Worm (Caenorhabditis elegans) whole organism, mixed stage, embryonic: ENCODE measurements around the gene aipl-1.
A peak's percentile ranks its signal among the peaks of the same experiment; 100 is the strongest.

ENCODE experiments used
- M03D4.4 ChIP-seq: sonication (generic microtip); optimal IDR thresholded peaks from 2 replicates; lab custom pipeline; 2017; ENCODE audit warnings: mild to moderate bottlenecking, missing genetic modification characterization, missing compliant biosample characterization
- bed-3 ChIP-seq: fragments of 200-800 bp; sonication (Bioruptor generic); optimal IDR thresholded peaks from 3 replicates; lab custom pipeline; 2018; ENCODE audit warnings: mild to moderate bottlenecking, missing genetic modification characterization, moderate library complexity, missing compliant biosample characterization
- blmp-1 ChIP-seq: fragments of 150-350 bp; optimal IDR thresholded peaks from 2 replicates; lab custom pipeline; 2014; ENCODE audit warnings: missing biosample characterization, missing genetic modification characterization
- ceh-39 ChIP-seq: fragments of 150-350 bp; optimal IDR thresholded peaks from 2 replicates; lab custom pipeline; 2014; ENCODE audit warnings: missing biosample characterization, missing genetic modification characterization
- ceh-43 ChIP-seq: fragments of 200-800 bp; sonication (Bioruptor generic); optimal IDR thresholded peaks from 2 replicates; lab custom pipeline; 2018; ENCODE audit warnings: mild to moderate bottlenecking, missing genetic modification characterization, moderate library complexity, missing compliant biosample characterization
- ceh-83 ChIP-seq: fragments of 200-800 bp; sonication (Bioruptor generic); optimal IDR thresholded peaks from 2 replicates; lab custom pipeline; 2018; ENCODE audit warnings: mild to moderate bottlenecking, missing genetic modification characterization, missing compliant biosample characterization
- ces-1 ChIP-seq: fragments of 150-350 bp; optimal IDR thresholded peaks from 2 replicates; lab custom pipeline; 2014; ENCODE audit warnings: missing biosample characterization, missing genetic modification reagents, missing genetic modification characterization
- cnd-1 ChIP-seq: fragments of 200-800 bp; sonication (Bioruptor generic); optimal IDR thresholded peaks from 2 replicates; lab custom pipeline; 2018; ENCODE audit warnings: mild to moderate bottlenecking, missing genetic modification characterization, missing compliant biosample characterization
- drap-1 ChIP-seq: fragments of 200-800 bp; sonication (Bioruptor generic); optimal IDR thresholded peaks from 3 replicates; lab custom pipeline; 2018; ENCODE audit warnings: mild to moderate bottlenecking, missing genetic modification characterization, missing compliant biosample characterization
- elt-1 ChIP-seq: sonication (generic microtip); optimal IDR thresholded peaks from 2 replicates; lab custom pipeline; 2017; ENCODE audit warnings: missing genetic modification characterization, mild to moderate bottlenecking, missing compliant biosample characterization, antibody characterized with exemption, moderate library complexity, borderline replicate concordance; ENCODE audit not compliant: insufficient read depth
- elt-3 ChIP-seq: fragments of 150-350 bp; optimal IDR thresholded peaks from 2 replicates; lab custom pipeline; 2014; ENCODE audit warnings: missing biosample characterization, missing genetic modification characterization
- flh-1 ChIP-seq: fragments of 200-800 bp; sonication (Bioruptor generic); optimal IDR thresholded peaks from 2 replicates; lab custom pipeline; 2018; ENCODE audit warnings: mild to moderate bottlenecking, missing genetic modification characterization, moderate library complexity, missing compliant biosample characterization
- ham-2 ChIP-seq: fragments of 200-800 bp; sonication (Bioruptor generic); optimal IDR thresholded peaks from 2 replicates; lab custom pipeline; 2018; ENCODE audit warnings: mild to moderate bottlenecking, missing genetic modification characterization, missing compliant biosample characterization
- hlh-1 ChIP-seq: fragments of 150-350 bp; optimal IDR thresholded peaks from 2 replicates; lab custom pipeline; 2014; ENCODE audit warnings: missing biosample characterization, missing genetic modification reagents, missing genetic modification characterization
- lin-13 ChIP-seq: fragments of 150-350 bp; optimal IDR thresholded peaks from 2 replicates; lab custom pipeline; 2014; ENCODE audit warnings: missing biosample characterization, missing genetic modification characterization
- lin-32 ChIP-seq: fragments of 200-800 bp; sonication (Bioruptor generic); optimal IDR thresholded peaks from 2 replicates; lab custom pipeline; 2018; ENCODE audit warnings: mild to moderate bottlenecking, missing genetic modification characterization, missing compliant biosample characterization
- lsy-2 ChIP-seq: fragments of 150-350 bp; optimal IDR thresholded peaks from 2 replicates; lab custom pipeline; 2014; ENCODE audit warnings: missing biosample characterization, missing genetic modification characterization
- mab-5 ChIP-seq: fragments of 150-350 bp; optimal IDR thresholded peaks from 2 replicates; lab custom pipeline; 2014; ENCODE audit warnings: missing biosample characterization, missing genetic modification characterization
- mep-1 ChIP-seq: fragments of 150-350 bp; optimal IDR thresholded peaks from 2 replicates; lab custom pipeline; 2017; ENCODE audit warnings: missing biosample characterization, missing genetic modification reagents, missing genetic modification characterization, inconsistent platforms
- mls-2 ChIP-seq: sonication (generic microtip); optimal IDR thresholded peaks from 2 replicates; lab custom pipeline; 2016; ENCODE audit warnings: mild to moderate bottlenecking, missing genetic modification characterization, moderate library complexity, missing compliant biosample characterization
- nhr-12 ChIP-seq: fragments of 150-350 bp; optimal IDR thresholded peaks from 2 replicates; lab custom pipeline; 2014; ENCODE audit warnings: missing biosample characterization, missing genetic modification characterization
- nhr-2 ChIP-seq: fragments of 150-350 bp; optimal IDR thresholded peaks from 2 replicates; lab custom pipeline; 2014; ENCODE audit warnings: missing biosample characterization, missing genetic modification characterization
- nhr-237 ChIP-seq: fragments of 150-350 bp; optimal IDR thresholded peaks from 2 replicates; lab custom pipeline; 2014; ENCODE audit warnings: missing biosample characterization, missing genetic modification characterization
- nhr-28 ChIP-seq: fragments of 150-350 bp; optimal IDR thresholded peaks from 2 replicates; lab custom pipeline; 2014; ENCODE audit warnings: missing biosample characterization, missing genetic modification characterization
- nhr-76 ChIP-seq: sonication (generic microtip); optimal IDR thresholded peaks from 2 replicates; lab custom pipeline; 2017; ENCODE audit warnings: missing biosample characterization, missing genetic modification characterization
- pha-4 ChIP-seq: fragments of 150-350 bp; optimal IDR thresholded peaks from 2 replicates; lab custom pipeline; 2018; ENCODE audit warnings: missing biosample characterization, missing genetic modification reagents, missing genetic modification characterization
- sem-2 ChIP-seq: fragments of 200-800 bp; sonication (Bioruptor generic); optimal IDR thresholded peaks from 2 replicates; lab custom pipeline; 2018; ENCODE audit warnings: mild to moderate bottlenecking, missing genetic modification characterization, missing compliant biosample characterization
- snpc-4 ChIP-seq: fragments of 150-350 bp; optimal IDR thresholded peaks from 2 replicates; lab custom pipeline; 2014; ENCODE audit warnings: missing biosample characterization, missing genetic modification characterization
- sptf-1 ChIP-seq: sonication (generic microtip); optimal IDR thresholded peaks from 2 replicates; lab custom pipeline; 2017; ENCODE audit warnings: mild to moderate bottlenecking, missing genetic modification characterization, moderate library complexity, missing compliant biosample characterization
- tbx-8 ChIP-seq: fragments of 200-800 bp; sonication (Bioruptor generic); optimal IDR thresholded peaks from 2 replicates; lab custom pipeline; 2018; ENCODE audit warnings: mild to moderate bottlenecking, missing genetic modification characterization, moderate library complexity, missing compliant biosample characterization
- unc-120 ChIP-seq: sonication (generic microtip); optimal IDR thresholded peaks from 2 replicates; lab custom pipeline; 2017; ENCODE audit warnings: missing genetic modification characterization, missing compliant biosample characterization; ENCODE audit not compliant: poor library complexity, severe bottlenecking
- unc-39 ChIP-seq: fragments of 150-350 bp; optimal IDR thresholded peaks from 2 replicates; lab custom pipeline; 2014; ENCODE audit warnings: missing biosample characterization, missing genetic modification characterization
- unc-62 ChIP-seq: fragments of 150-350 bp; optimal IDR thresholded peaks from 2 replicates; lab custom pipeline; 2014; ENCODE audit warnings: missing biosample characterization, missing genetic modification reagents, missing genetic modification characterization
- zip-8 ChIP-seq: fragments of 150-350 bp; optimal IDR thresholded peaks from 2 replicates; lab custom pipeline; 2014; ENCODE audit warnings: missing biosample characterization, missing genetic modification characterization
- ztf-11 ChIP-seq: fragments of 150-350 bp; optimal IDR thresholded peaks from 2 replicates; lab custom pipeline; 2014; ENCODE audit warnings: missing biosample characterization, missing genetic modification characterization

aipl-1 gene

DNA sequence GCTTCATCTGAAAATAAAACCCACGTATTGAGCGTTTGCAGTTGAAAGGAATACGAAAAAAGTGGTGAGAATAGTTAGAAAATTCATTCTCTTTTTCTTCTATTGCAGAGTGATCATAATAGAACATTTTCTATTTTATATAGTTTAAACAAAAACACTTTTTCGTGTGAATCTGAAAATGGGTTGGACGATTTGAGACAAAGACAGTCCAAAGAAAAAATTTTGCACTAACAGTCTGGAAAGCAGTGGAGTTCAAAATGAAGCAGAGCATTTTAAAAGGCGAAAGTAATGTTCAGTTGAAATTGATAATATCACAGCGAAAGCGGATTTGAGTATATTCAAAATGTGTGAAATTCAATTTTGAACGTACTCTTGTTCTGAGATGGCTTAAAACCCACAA lies 48.0 kb downstream of the aipl-1 start, which contains the start of gene C01G10.18:
C01G10.18 (minus strand) TSS at position 101 of the 400 bp plus-strand sequence.
- no peak for TF ChIP-seq hlh-1
- no peak for TF ChIP-seq sptf-1
- no peak for TF ChIP-seq sem-2
- no peak for TF ChIP-seq nhr-28 (tag; lab: Kevin White, UChicago)
- TF ChIP-seq drap-1 (GFP tag; lab: Kevin White, UChicago) = no peak
- no peak for TF ChIP-seq mep-1 (tag; lab: Kevin White, UChicago)
- no peak for TF ChIP-seq nhr-12 (tag; lab: Kevin White, UChicago)
- TF ChIP-seq ceh-39 (tag; lab: Kevin White, UChicago) = no peak
- TF ChIP-seq, all 35 proteins: peak for 0

DNA sequence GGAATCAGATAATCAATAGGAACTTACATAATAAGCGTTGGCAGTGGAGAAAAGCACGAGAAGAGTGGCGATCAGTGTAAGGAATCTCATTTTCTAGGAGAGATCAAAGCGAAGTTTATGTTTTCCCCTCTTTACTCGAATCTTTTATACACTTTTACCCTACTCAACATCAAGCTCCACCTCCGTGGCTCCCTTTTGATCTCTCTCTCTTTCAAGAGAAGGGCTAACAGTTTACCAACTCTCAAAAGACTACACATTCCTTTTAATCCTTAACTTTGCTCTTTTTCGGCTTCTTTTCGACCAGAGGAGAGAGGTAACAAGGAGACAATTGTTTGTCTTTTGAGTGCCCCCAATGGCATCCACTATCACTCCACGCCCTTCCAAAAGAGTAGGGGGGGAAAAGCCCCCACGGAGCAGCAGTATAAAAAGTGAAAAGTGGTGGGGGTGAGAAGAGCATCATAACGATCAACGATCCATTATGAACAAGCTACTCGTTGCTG lies 49.3 kb downstream of the aipl-1 start, which contains the start of the genes C01G10.15 and C01G10.6:
C01G10.15 (minus strand) TSS at position 101 of the 500 bp plus-strand sequence.
C01G10.6 (plus strand) TSS at position 450 of the 500 bp plus-strand sequence.
- no peak for TF ChIP-seq drap-1 (GFP tag; lab: Kevin White, UChicago)
- TF ChIP-seq sptf-1 = no peak
- no peak for TF ChIP-seq bed-3 (GFP tag; lab: Kevin White, UChicago)
- TF ChIP-seq ceh-83 = no peak

DNA sequence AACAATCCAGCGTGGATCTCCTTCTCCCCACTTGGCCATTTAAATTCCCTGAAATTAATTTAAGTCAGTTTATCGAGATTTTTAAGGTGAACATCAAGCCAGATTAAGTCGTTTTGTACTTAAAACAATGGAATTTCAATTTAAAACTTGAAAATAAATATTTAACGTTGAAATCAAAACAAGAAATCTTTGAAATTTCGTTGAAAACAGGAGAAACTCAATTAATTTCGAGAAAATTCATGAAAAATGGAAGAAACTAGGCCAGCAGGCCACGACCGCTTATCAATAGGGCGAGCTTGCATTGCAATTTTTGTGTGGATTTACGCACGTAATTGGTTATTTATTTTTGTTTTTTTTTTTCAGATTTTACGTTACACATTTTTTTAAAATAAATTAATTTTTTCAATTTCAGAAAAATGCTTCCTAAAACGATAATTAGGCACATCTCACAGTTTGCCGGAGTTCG lies 51.2 kb downstream of the aipl-1 start, which contains the start of the genes ahsa-1 and C01G10.7:
ahsa-1 (minus strand) TSS at position 51 of the 466 bp plus-strand sequence.
C01G10.7 (plus strand) TSS at position 413 of the 466 bp plus-strand sequence.
- TF ChIP-seq ham-2 (GFP tag; lab: Kevin White, UChicago) = no peak
- TF ChIP-seq nhr-28 (tag; lab: Kevin White, UChicago) = no peak
- no peak for TF ChIP-seq blmp-1 (tag; lab: Kevin White, UChicago)
- no peak for TF ChIP-seq zip-8
- no peak for TF ChIP-seq tbx-8 (GFP tag; lab: Kevin White, UChicago)
- peak; percentile 70 for TF ChIP-seq drap-1 (GFP tag; lab: Kevin White, UChicago)
- no peak for TF ChIP-seq sem-2
- TF ChIP-seq nhr-76 (tag; lab: Kevin White, UChicago) = no peak
- no peak for TF ChIP-seq elt-1
- peak; percentile 70 for TF ChIP-seq sptf-1
- TF ChIP-seq nhr-237 (tag; lab: Kevin White, UChicago) = peak; percentile 90
- TF ChIP-seq ceh-83 = no peak
- peak; percentile 61 for TF ChIP-seq mab-5 (tag; lab: Kevin White, UChicago)
- no peak for TF ChIP-seq elt-3 (tag; lab: Kevin White, UChicago)
- TF ChIP-seq ces-1 (GFP tag; lab: Kevin White, UChicago) = peak; percentile 97
- peak; percentile 73 for TF ChIP-seq lsy-2 (tag; lab: Kevin White, UChicago)
- no peak for TF ChIP-seq unc-39 (tag; lab: Kevin White, UChicago)
- no peak for TF ChIP-seq unc-120 (tag; lab: Kevin White, UChicago)
- peak; percentile 44 for TF ChIP-seq M03D4.4 (tag; lab: Kevin White, UChicago)
- TF ChIP-seq flh-1 (GFP tag; lab: Kevin White, UChicago) = no peak
- peak; percentile 44 for TF ChIP-seq lin-13 (tag; lab: Kevin White, UChicago)
- no peak for TF ChIP-seq snpc-4 (tag; lab: Kevin White, UChicago)
- no peak for TF ChIP-seq cnd-1 (tag; lab: Kevin White, UChicago)
- TF ChIP-seq lin-32 (GFP tag; lab: Kevin White, UChicago) = peak; percentile 56
- TF ChIP-seq bed-3 (GFP tag; lab: Kevin White, UChicago) = no peak
- TF ChIP-seq pha-4 (tag; lab: Kevin White, UChicago) = peak; percentile 46
- peak; percentile 70 for TF ChIP-seq ceh-43 (GFP tag; lab: Kevin White, UChicago)
- peak; percentile 73 for TF ChIP-seq ceh-39 (tag; lab: Kevin White, UChicago)
- TF ChIP-seq ztf-11 = no peak
- TF ChIP-seq nhr-2 (tag; lab: Kevin White, UChicago) = no peak
- TF ChIP-seq mep-1 (tag; lab: Kevin White, UChicago) = peak; percentile 87
- peak; percentile 2 for TF ChIP-seq hlh-1
- peak; percentile 39 for TF ChIP-seq mls-2 (tag; lab: Kevin White, UChicago)
- no peak for TF ChIP-seq unc-62 (GFP tag; lab: Kevin White, UChicago)
- no peak for TF ChIP-seq nhr-12 (tag; lab: Kevin White, UChicago)
